ENCODE assay signal across 4 worm cellular contexts in the genomic region with DNA sequence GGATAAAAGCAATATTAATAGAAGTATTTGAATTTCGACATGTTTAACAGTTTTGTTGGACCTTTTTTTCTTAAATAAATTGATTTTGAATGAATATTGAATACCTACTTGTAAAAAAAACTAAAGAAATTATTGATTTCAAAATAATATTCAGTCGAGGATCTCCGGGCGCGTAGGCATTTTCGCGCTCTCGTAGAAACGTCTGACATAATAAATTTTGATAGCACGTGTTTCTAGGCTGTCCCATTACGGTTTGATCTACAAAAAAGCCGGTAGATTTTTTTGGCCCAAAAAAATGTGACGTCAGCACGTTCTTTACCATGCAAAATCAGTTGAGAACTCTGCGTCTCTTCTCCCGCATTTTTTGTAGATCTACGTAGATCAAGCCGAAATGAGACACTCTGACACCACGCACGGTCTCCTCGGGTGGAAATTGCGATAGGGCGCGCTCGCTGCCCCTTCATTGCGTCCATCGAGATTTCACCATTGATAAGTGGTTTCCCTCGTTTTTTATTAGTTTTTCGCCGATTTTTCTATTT.
TF ChIP-seq lines count a peak whose summit lies in the region.

No protein-coding gene starts in this region.

TF ChIP-seq in whole organism, L2 larva, 48 proteins besides CTCF, POLR2A, EP300 and RAD21:
- TF ChIP-seq sma-3 (GFP tag; optimal IDR thresholded peaks at IDR 0.05; lab: Kevin White, UChicago) (peak; percentile 48), ZK546.5 (tag; optimal IDR thresholded peaks at IDR 0.05; lab: Kevin White, UChicago) (no peak)

TF ChIP-seq in whole organism, L3 larva, 47 proteins besides CTCF, POLR2A, EP300 and RAD21:
- TF ChIP-seq pha-4 (tag; optimal IDR thresholded peaks at IDR 0.05; lab: Kevin White, UChicago): no peak
- no peak for TF ChIP-seq ceh-82 (tag; optimal IDR thresholded peaks at IDR 0.05; lab: Kevin White, UChicago)
- peak; percentile 65 for TF ChIP-seq nhr-23 (tag; optimal IDR thresholded peaks at IDR 0.05; lab: Kevin White, UChicago)
- TF ChIP-seq nfya-1 (tag; optimal IDR thresholded peaks at IDR 0.05; lab: Kevin White, UChicago; ENCODE audit: insufficient read depth): no peak
- TF ChIP-seq nhr-43 (tag; optimal IDR thresholded peaks at IDR 0.05; lab: Kevin White, UChicago; ENCODE audit: poor library complexity, severe bottlenecking): peak; percentile 54
- TF ChIP-seq hmg-11 (tag; optimal IDR thresholded peaks at IDR 0.05; lab: Kevin White, UChicago): no peak

TF ChIP-seq in whole organism, L4 larva, 104 proteins besides CTCF, POLR2A, EP300 and RAD21:
- TF ChIP-seq lin-15B (tag; optimal IDR thresholded peaks at IDR 0.05; lab: Kevin White, UChicago): no peak
- no peak for TF ChIP-seq Y105C5A.15 (GFP tag; IDR thresholded peaks at IDR 0.05; lab: Robert Waterston, UW)
- TF ChIP-seq mdl-1 (tag; optimal IDR thresholded peaks at IDR 0.05; lab: Kevin White, UChicago): no peak
- TF ChIP-seq duxl-1 (tag; optimal IDR thresholded peaks at IDR 0.05; lab: Kevin White, UChicago; ENCODE audit: poor library complexity): no peak
- TF ChIP-seq hlh-11 (tag; optimal IDR thresholded peaks at IDR 0.05; lab: Kevin White, UChicago): no peak
- no peak for TF ChIP-seq ZK546.5 (tag; optimal IDR thresholded peaks at IDR 0.05; lab: Kevin White, UChicago)
- no peak for TF ChIP-seq daf-12 (tag; optimal IDR thresholded peaks at IDR 0.05; lab: Kevin White, UChicago)
- TF ChIP-seq ctbp-1 (GFP tag; IDR thresholded peaks at IDR 0.05; lab: Robert Waterston, UW): no peak
- TF ChIP-seq nhr-11 (tag; optimal IDR thresholded peaks at IDR 0.05; lab: Kevin White, UChicago): no peak
- no peak for TF ChIP-seq lin-1 (GFP tag; IDR thresholded peaks at IDR 0.05; lab: Robert Waterston, UW)
- peak; percentile 55 for TF ChIP-seq T26A8.4 (GFP tag; IDR thresholded peaks at IDR 0.05; lab: Robert Waterston, UW)
- TF ChIP-seq nhr-41 (GFP tag; IDR thresholded peaks at IDR 0.05; lab: Robert Waterston, UW): no peak
- TF ChIP-seq ceh-44 (GFP tag; IDR thresholded peaks at IDR 0.05; lab: Robert Waterston, UW): no peak
- TF ChIP-seq F26F4.8 (GFP tag; conservative IDR thresholded peaks at IDR 0.05; lab: Robert Waterston, UW): no peak
- TF ChIP-seq mxl-2 (GFP tag; conservative IDR thresholded peaks at IDR 0.05; lab: Robert Waterston, UW): no peak
- no peak for TF ChIP-seq arid-1 (GFP tag; conservative IDR thresholded peaks at IDR 0.05; lab: Robert Waterston, UW)
- peak; percentile 11; the same call in 1 of the 2 replicates for TF ChIP-seq dmd-6 (GFP tag; IDR thresholded peaks at IDR 0.05; lab: Robert Waterston, UW)
- TF ChIP-seq nhr-6 (tag; optimal IDR thresholded peaks at IDR 0.05; lab: Kevin White, UChicago): no peak
- TF ChIP-seq ceh-62 (tag; optimal IDR thresholded peaks at IDR 0.05; lab: Kevin White, UChicago): no peak
- peak; percentile 56; the same call in 1 of the 2 replicates for TF ChIP-seq zfp-3 (GFP tag; conservative IDR thresholded peaks at IDR 0.05; lab: Robert Waterston, UW)

TF ChIP-seq in whole organism, young adult, 124 proteins besides CTCF, POLR2A, EP300 and RAD21:
- no peak for TF ChIP-seq egl-44 (GFP tag; IDR thresholded peaks at IDR 0.05; lab: Robert Waterston, UW)
- no peak for TF ChIP-seq ceh-100 (GFP tag; IDR thresholded peaks at IDR 0.05; lab: Robert Waterston, UW)
- peak; percentile 25 for TF ChIP-seq lin-40 (tag; optimal IDR thresholded peaks at IDR 0.05; lab: Kevin White, UChicago)
